Worm (Caenorhabditis elegans) whole organism, late embryonic: ENCODE data around the gene col-165.

ENCODE experiments used
- C08G9.2 ChIP-seq: sonication (generic microtip); optimal IDR thresholded peaks from 2 replicates; lab custom pipeline; 2016; ENCODE audit warnings: mild to moderate bottlenecking, missing genetic modification characterization, moderate library complexity, missing compliant biosample characterization
- C38D4.7 ChIP-seq: fragments of 200-800 bp; sonication (Bioruptor generic); optimal IDR thresholded peaks from 2 replicates; lab custom pipeline; 2018; ENCODE audit warnings: mild to moderate bottlenecking, missing genetic modification characterization, moderate library complexity, missing compliant biosample characterization
- F13H6.1 ChIP-seq: sonication (generic microtip); optimal IDR thresholded peaks from 2 replicates; lab custom pipeline; 2016; ENCODE audit warnings: missing genetic modification characterization, missing compliant biosample characterization
- K09A11.1 ChIP-seq: sonication (generic microtip); optimal IDR thresholded peaks from 2 replicates; lab custom pipeline; 2017; ENCODE audit warnings: antibody characterized with exemption, mild to moderate bottlenecking, missing genetic modification characterization, missing compliant biosample characterization; ENCODE audit not compliant: insufficient read depth
- ceh-18 ChIP-seq: sonication (generic microtip); optimal IDR thresholded peaks from 2 replicates; lab custom pipeline; 2016; ENCODE audit warnings: missing genetic modification characterization, missing compliant biosample characterization
- ceh-19 ChIP-seq: fragments of 200-800 bp; sonication (Bioruptor generic); optimal IDR thresholded peaks from 2 replicates; lab custom pipeline; 2018; ENCODE audit warnings: mild to moderate bottlenecking, missing genetic modification characterization, missing compliant biosample characterization
- ceh-22 ChIP-seq: sonication (generic microtip); optimal IDR thresholded peaks from 2 replicates; lab custom pipeline; 2017; ENCODE audit warnings: missing biosample characterization, missing genetic modification characterization
- ceh-24 ChIP-seq: sonication (generic microtip); optimal IDR thresholded peaks from 2 replicates; lab custom pipeline; 2016; ENCODE audit warnings: mild to moderate bottlenecking, missing genetic modification characterization, missing compliant biosample characterization
- ceh-30 ChIP-seq: fragments of 150-350 bp; optimal IDR thresholded peaks from 2 replicates; lab custom pipeline; 2014; ENCODE audit warnings: missing biosample characterization, missing genetic modification characterization
- ceh-34 ChIP-seq: sonication (generic microtip); optimal IDR thresholded peaks from 2 replicates; lab custom pipeline; 2016; ENCODE audit warnings: mild to moderate bottlenecking, missing genetic modification characterization, missing compliant biosample characterization
- ceh-48 ChIP-seq: sonication (generic microtip); optimal IDR thresholded peaks from 2 replicates; lab custom pipeline; 2016; ENCODE audit warnings: missing genetic modification characterization, inconsistent platforms, missing compliant biosample characterization
- ceh-6 ChIP-seq: fragments of 200-800 bp; sonication (Bioruptor generic); optimal IDR thresholded peaks from 2 replicates; lab custom pipeline; 2018; ENCODE audit warnings: mild to moderate bottlenecking, missing genetic modification characterization, missing compliant biosample characterization
- che-1 ChIP-seq: sonication (generic microtip); optimal IDR thresholded peaks from 2 replicates; lab custom pipeline; 2016; ENCODE audit warnings: mild to moderate bottlenecking, missing genetic modification characterization, missing compliant biosample characterization
- dmd-4 ChIP-seq: sonication (generic microtip); optimal IDR thresholded peaks from 2 replicates; lab custom pipeline; 2016; ENCODE audit warnings: borderline replicate concordance, missing genetic modification characterization, missing compliant biosample characterization
- elt-4 ChIP-seq: sonication (generic microtip); optimal IDR thresholded peaks from 2 replicates; lab custom pipeline; 2016; ENCODE audit warnings: missing genetic modification characterization, missing compliant biosample characterization
- ets-4 ChIP-seq: sonication (generic microtip); optimal IDR thresholded peaks from 2 replicates; lab custom pipeline; 2016; ENCODE audit warnings: missing genetic modification characterization, missing compliant biosample characterization
- eyg-1 ChIP-seq: sonication (generic microtip); optimal IDR thresholded peaks from 2 replicates; lab custom pipeline; 2016; ENCODE audit warnings: missing genotype, missing genetic modification characterization, missing compliant biosample characterization
- fax-1 ChIP-seq: sonication (generic microtip); optimal IDR thresholded peaks from 2 replicates; lab custom pipeline; 2016; ENCODE audit warnings: missing genotype, missing genetic modification characterization, missing compliant biosample characterization
- fkh-10 ChIP-seq: fragments of 150-350 bp; optimal IDR thresholded peaks from 2 replicates; lab custom pipeline; 2014; ENCODE audit warnings: missing biosample characterization, missing genetic modification reagents, missing genetic modification characterization
- hlh-15 ChIP-seq: sonication (generic microtip); optimal IDR thresholded peaks from 2 replicates; lab custom pipeline; 2016; ENCODE audit warnings: missing genetic modification characterization, missing compliant biosample characterization
- hlh-30 ChIP-seq: sonication (generic microtip); optimal IDR thresholded peaks from 2 replicates; lab custom pipeline; 2017; ENCODE audit warnings: antibody characterized with exemption, missing genetic modification characterization, missing compliant biosample characterization; ENCODE audit not compliant: insufficient read depth
- hlh-6 ChIP-seq: sonication (generic microtip); optimal IDR thresholded peaks from 2 replicates; lab custom pipeline; 2016; ENCODE audit warnings: missing genotype, missing genetic modification characterization, missing compliant biosample characterization
- hlh-8 ChIP-seq: sonication (generic microtip); optimal IDR thresholded peaks from 2 replicates; lab custom pipeline; 2016; ENCODE audit warnings: missing genotype, missing genetic modification characterization, missing compliant biosample characterization
- lin-11 ChIP-seq: fragments of 200-800 bp; sonication (Bioruptor generic); optimal IDR thresholded peaks from 2 replicates; lab custom pipeline; 2018; ENCODE audit warnings: mild to moderate bottlenecking, missing genetic modification characterization, missing compliant biosample characterization
- madf-2 ChIP-seq: sonication (generic microtip); optimal IDR thresholded peaks from 2 replicates; lab custom pipeline; 2017; ENCODE audit warnings: missing genetic modification characterization, missing compliant biosample characterization
- mec-3 ChIP-seq: sonication (generic microtip); optimal IDR thresholded peaks from 2 replicates; lab custom pipeline; 2016; ENCODE audit warnings: borderline replicate concordance, missing genetic modification characterization, missing compliant biosample characterization
- odd-2 ChIP-seq: sonication (generic microtip); optimal IDR thresholded peaks from 2 replicates; lab custom pipeline; 2017; ENCODE audit warnings: antibody characterized with exemption, mild to moderate bottlenecking, missing genetic modification characterization, missing compliant biosample characterization
- pag-3 ChIP-seq: sonication (generic microtip); optimal IDR thresholded peaks from 2 replicates; lab custom pipeline; 2016; ENCODE audit warnings: missing compliant biosample characterization, missing genetic modification characterization, borderline replicate concordance
- pat-9 ChIP-seq: fragments of 200-800 bp; sonication (Bioruptor generic); optimal IDR thresholded peaks from 2 replicates; lab custom pipeline; 2018; ENCODE audit warnings: mild to moderate bottlenecking, missing genetic modification characterization, moderate library complexity, missing compliant biosample characterization
- pax-1 ChIP-seq: fragments of 150-350 bp; optimal IDR thresholded peaks from 2 replicates; lab custom pipeline; 2014; ENCODE audit warnings: missing biosample characterization, missing genetic modification characterization
- pha-2 ChIP-seq: sonication (generic microtip); optimal IDR thresholded peaks from 2 replicates; lab custom pipeline; 2017; ENCODE audit warnings: mild to moderate bottlenecking, missing genetic modification characterization, missing compliant biosample characterization
- pha-4 ChIP-seq: fragments of 150-350 bp; optimal IDR thresholded peaks from 2 replicates; lab custom pipeline; 2018; ENCODE audit warnings: missing biosample characterization, missing genetic modification reagents, missing genetic modification characterization
- syd-9 ChIP-seq: sonication (generic microtip); optimal IDR thresholded peaks from 2 replicates; lab custom pipeline; 2016; ENCODE audit warnings: mild to moderate bottlenecking, missing genetic modification characterization, moderate library complexity, missing compliant biosample characterization
- tbx-7 ChIP-seq: sonication (generic microtip); optimal IDR thresholded peaks from 2 replicates; lab custom pipeline; 2016; ENCODE audit warnings: missing genotype, missing genetic modification characterization, missing compliant biosample characterization
- unc-86 ChIP-seq: sonication (generic microtip); optimal IDR thresholded peaks from 2 replicates; lab custom pipeline; 2016; ENCODE audit warnings: missing genetic modification characterization, missing compliant biosample characterization
- zip-5 ChIP-seq: sonication (generic microtip); optimal IDR thresholded peaks from 2 replicates; lab custom pipeline; 2016; ENCODE audit warnings: missing genetic modification characterization, missing compliant biosample characterization

Gene col-165

DNA sequence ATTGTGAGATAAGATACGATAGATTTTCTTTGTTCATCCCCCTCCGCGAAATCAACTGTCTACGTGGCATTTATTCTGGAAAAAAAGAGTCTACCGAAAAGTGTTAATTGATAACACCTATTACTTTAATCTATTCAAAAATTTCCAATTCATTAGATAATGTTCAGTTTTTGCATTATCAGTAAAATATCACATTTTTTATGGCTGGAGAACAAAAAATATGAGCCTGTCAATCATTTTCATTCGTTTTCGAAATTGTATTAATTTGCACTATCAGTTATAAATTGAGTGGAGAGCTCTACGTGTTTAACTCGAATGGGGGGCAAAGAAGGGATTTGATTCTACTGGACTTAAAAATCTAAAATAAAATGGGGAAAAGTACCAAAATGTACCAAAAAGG, 5.6 kb downstream of the col-165 start:
- no peak for TF ChIP-seq mec-3 (tag; lab: Kevin White, UChicago)
- TF ChIP-seq fax-1 (tag; lab: Kevin White, UChicago) = no peak
- no peak for TF ChIP-seq pha-4 (tag; lab: Kevin White, UChicago)
- no peak for TF ChIP-seq pha-2
- no peak for TF ChIP-seq dmd-4
- TF ChIP-seq tbx-7 (tag; lab: Kevin White, UChicago) = no peak
- no peak for TF ChIP-seq odd-2
- TF ChIP-seq ceh-22 (tag; lab: Kevin White, UChicago) = no peak
- TF ChIP-seq ceh-19 (GFP tag; lab: Kevin White, UChicago) = no peak
- TF ChIP-seq fkh-10 (GFP tag; lab: Kevin White, UChicago) = no peak
- TF ChIP-seq pat-9 (tag; lab: Kevin White, UChicago) = no peak
- TF ChIP-seq unc-86 (tag; lab: Kevin White, UChicago) = no peak
- no peak for TF ChIP-seq F13H6.1 (tag; lab: Kevin White, UChicago)
- TF ChIP-seq K09A11.1 (tag; lab: Kevin White, UChicago) = no peak
- TF ChIP-seq ceh-6 (GFP tag; lab: Kevin White, UChicago) = no peak
- no peak for TF ChIP-seq che-1 (tag; lab: Kevin White, UChicago)
- TF ChIP-seq elt-4 (tag; lab: Kevin White, UChicago) = no peak
- no peak for TF ChIP-seq ceh-24 (tag; lab: Kevin White, UChicago)
- TF ChIP-seq, all 69 proteins: peak for 0

DNA sequence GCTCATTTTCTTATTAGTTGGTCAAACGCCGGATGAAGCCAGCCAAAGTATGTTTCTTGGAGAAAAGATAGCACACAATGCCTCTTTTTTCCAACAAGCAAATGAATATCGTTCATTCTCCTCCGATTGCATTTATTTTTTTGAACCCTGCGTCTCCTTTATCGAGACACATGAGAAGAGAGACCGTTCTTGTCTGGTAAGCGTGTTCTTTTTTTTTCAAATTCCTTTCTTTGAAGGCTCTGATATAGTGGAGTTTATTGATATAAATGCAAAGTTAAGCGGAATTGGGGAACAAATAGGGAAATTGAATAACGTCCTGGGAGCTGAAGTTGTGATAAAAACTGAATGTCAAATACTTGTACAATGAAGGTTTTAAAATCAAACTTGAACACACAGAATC, 9.1 kb downstream of the col-165 start, which contains the start of gene F14H12.7:
TSS of gene F14H12.7 (minus strand) at position 101 of the 400 bp plus-strand sequence.
- TF ChIP-seq hlh-6 (no peak), C08G9.2 (tag; lab: Kevin White, UChicago) (no peak), eyg-1 (tag; lab: Kevin White, UChicago) (no peak), fax-1 (tag; lab: Kevin White, UChicago) (no peak), pax-1 (tag; lab: Kevin White, UChicago) (no peak), ceh-30 (no peak), ceh-22 (tag; lab: Kevin White, UChicago) (no peak), lin-11 (tag; lab: Kevin White, UChicago) (no peak), C38D4.7 (GFP tag; lab: Kevin White, UChicago) (no peak)
- TF ChIP-seq, all 69 proteins: peak for 0

DNA sequence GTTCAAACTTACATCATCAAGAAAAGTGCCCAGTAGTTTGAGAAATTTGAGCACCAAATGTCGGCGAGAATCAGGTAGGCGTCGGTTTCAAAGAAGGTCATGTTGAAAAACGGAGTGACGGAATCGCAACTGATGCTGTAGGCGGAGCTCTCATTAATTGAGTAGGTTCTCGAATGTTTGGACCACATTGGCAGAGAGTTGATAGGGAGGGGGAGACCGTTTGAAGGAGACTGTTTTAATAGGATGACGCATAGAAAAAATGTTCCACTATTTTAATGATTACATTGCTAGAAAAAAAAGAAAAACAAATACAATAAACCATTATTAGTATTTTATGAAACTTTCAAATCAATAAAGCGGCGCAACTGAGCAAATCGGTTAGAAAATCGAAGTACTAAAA, 9.8 kb downstream of the col-165 start, which contains the start of gene F14H12.17:
TSS of gene F14H12.17 (minus strand) at position 101 of the 400 bp plus-strand sequence.
- TF ChIP-seq ceh-18 (tag; lab: Kevin White, UChicago) (no peak), ceh-19 (GFP tag; lab: Kevin White, UChicago) (no peak), fax-1 (tag; lab: Kevin White, UChicago) (no peak), hlh-15 (tag; lab: Kevin White, UChicago) (no peak), ets-4 (no peak), madf-2 (tag; lab: Kevin White, UChicago) (no peak), pha-2 (no peak), syd-9 (tag; lab: Kevin White, UChicago) (no peak), ceh-48 (tag; lab: Kevin White, UChicago) (no peak), hlh-30 (no peak), hlh-8 (tag; lab: Kevin White, UChicago) (no peak), ceh-34 (tag; lab: Kevin White, UChicago) (no peak), pag-3 (tag; lab: Kevin White, UChicago) (no peak)

DNA sequence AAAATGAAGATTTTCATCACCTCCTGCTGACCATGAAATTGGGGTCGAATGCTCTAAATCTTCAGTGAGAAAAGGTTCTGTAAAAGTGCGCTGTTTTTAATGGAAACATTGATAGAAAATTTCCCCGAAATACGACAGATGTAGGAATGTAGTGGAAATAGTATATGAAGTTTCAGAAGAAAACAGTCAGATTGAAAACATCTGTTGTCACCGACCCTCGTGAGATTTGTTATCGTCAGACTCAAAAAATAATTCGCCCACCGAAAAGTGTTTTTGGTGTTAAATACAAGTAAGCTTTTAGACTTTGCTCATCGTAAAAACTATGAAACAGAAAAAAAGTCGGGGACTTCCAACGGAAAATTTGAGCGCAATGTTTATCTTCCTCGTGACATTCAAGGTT, 11.5 kb downstream of the col-165 start, which contains the start of gene F14H12.8:
TSS of gene F14H12.8 (minus strand) at position 101 of the 400 bp plus-strand sequence.
- no peak for TF ChIP-seq zip-5
